Fruit fly (Drosophila melanogaster): ENCODE measurements around the gene CG9147.

DNA sequence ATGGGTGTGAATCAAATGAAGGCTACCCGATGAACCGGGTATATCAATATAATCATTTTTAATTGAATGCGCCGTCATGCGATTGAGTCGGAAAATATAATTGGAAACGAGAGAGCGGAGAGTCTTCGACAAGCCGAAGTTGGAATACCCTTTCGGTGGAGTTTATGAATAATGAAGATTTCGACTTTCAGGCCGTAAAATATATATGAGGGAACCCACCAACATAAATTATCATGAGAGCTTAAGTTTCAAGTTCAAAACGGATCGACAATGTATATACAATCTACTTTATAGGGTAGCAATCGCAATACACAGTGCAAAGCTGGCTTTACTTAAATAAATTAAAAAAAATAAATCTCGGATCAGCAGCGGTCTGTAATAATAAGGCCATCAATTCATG, 34.0 kb upstream of the CG9147 start:
- TF ChIP-seq CG3847 (GFP tag; IDR thresholded peaks at IDR 0.05) = no peak
- no peak for TF ChIP-seq Dref (GFP tag; IDR thresholded peaks at IDR 0.05)
- no peak for TF ChIP-seq jumu (GFP tag; optimal IDR thresholded peaks at IDR 0.05)
- no peak for TF ChIP-seq CG15514 (GFP tag; optimal IDR thresholded peaks at IDR 0.05)
- TF ChIP-seq stwl (tag; optimal IDR thresholded peaks at IDR 0.05) = no peak
- no peak for TF ChIP-seq CG18262 (tag; optimal IDR thresholded peaks at IDR 0.05)
- TF ChIP-seq tap (tag; optimal IDR thresholded peaks at IDR 0.05) = no peak
- TF ChIP-seq cwo (GFP tag; optimal IDR thresholded peaks at IDR 0.05) = no peak
- no peak for TF ChIP-seq HmgD (GFP tag; optimal IDR thresholded peaks at IDR 0.05)
- no peak for TF ChIP-seq seq (GFP tag; IDR thresholded peaks at IDR 0.05)
- TF ChIP-seq CG12391 (tag; optimal IDR thresholded peaks at IDR 0.05) = no peak
- no peak for TF ChIP-seq gro (GFP tag; optimal IDR thresholded peaks at IDR 0.05)
- TF ChIP-seq CG4424 (GFP tag; optimal IDR thresholded peaks at IDR 0.05) = no peak
- TF ChIP-seq CG11456 (GFP tag; IDR thresholded peaks at IDR 0.05) = no peak

All from whole organism, embryonic.